Worm (Caenorhabditis elegans): Measurements from ENCODE around the gene H29C22.1.

H29C22.1 gene

DNA sequence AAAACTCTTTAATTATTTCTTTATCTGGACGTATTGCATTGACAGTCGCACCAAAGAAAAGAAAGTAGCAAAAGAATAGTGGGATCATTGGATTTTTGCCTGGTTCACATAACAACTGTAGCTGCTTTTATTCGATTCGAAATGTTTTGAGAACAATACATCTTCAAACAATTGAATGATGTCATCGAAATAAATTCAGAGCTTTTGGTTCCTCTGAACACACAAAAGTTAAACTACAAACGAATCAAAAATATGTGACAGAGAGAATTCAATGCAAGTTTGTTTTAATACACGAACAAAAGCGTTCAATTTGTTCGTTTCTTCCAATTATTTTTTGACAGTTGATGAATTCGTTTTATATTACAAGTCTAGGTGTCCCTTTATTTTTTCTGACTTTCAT, at the start of gene H29C22.1:
Gene H29C22.1, minus strand, starts transcription at position 101 of the 400 bp plus-strand sequence.
- no peak for TF ChIP-seq unc-62 (GFP tag; optimal IDR thresholded peaks at IDR 0.05)

DNA sequence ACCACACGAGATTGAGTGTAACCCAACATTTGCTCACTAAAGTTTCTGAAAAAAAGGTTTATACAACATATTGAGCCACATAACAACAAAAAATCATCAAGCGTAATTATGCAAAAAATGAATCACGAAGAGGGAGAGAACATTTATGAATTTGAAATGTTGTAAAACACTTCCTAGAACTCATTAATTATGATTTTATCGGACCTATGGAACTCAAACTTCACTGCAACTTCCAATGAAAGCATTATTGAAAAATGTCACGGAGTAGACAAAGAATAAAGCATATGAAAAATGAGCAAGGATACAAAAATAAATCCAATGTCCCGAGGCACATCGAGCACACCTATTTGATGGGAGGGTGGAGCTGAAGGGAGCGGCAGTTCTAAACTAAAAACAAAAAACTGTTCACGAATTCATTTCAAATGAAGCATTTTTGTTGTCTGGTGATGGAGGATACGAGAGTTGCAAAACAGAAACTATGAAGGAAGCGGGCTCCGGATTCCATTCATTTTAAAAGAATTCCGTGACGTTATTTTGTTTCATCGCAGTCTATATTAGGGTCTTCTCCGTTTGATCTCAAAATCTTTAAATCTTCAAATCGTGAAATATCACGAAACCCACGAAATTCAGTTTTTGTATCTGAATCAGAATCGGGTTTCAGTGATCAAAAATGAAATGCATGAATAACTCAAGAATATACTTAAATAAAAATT, 38.9 kb upstream of the H29C22.1 start, which contains the start of gene flp-20:
Gene flp-20, minus strand, starts transcription at position 51 of the 713 bp plus-strand sequence.
- no peak for TF ChIP-seq unc-62 (GFP tag; optimal IDR thresholded peaks at IDR 0.05)

DNA sequence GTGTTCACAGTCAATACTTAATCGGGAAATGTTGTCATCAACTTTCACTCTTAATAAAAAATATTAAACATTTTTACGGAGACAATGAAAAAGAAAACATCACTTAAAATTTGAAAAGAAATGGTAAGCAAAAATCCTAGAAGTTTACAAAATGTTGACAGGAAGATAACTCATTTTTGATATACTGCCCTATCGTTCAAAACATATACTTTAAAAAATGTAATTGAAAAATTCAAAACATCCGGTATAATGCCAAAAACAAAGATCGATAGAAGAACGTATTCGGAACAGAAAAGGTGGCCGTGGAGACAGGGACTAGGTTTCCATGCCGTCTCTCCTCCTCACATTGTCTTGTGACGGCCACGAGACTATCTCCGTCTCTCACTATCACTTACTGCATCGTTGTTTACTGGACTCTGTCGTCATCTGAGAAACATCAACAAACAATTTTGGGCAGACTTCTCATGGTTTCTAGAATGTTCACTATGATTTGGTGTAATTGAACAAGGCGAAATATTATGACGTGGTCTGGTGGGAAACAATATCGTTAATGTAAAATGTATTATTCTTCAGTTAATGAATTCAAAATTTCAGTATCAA, 36.4 kb upstream of the H29C22.1 start, which contains the start of gene oga-1:
Gene oga-1, minus strand, starts transcription at position 51 of the 600 bp plus-strand sequence.
- TF ChIP-seq unc-62 (GFP tag; optimal IDR thresholded peaks at IDR 0.05): no peak

- TF ChIP-seq unc-62 (GFP tag; optimal IDR thresholded peaks at IDR 0.05): no peak
These were observed 27.2 kb upstream of the H29C22.1 start, which contains the start of gene apa-2 for ce11 chrX:9338375-9338774. TSS of gene apa-2 (plus strand) at chrX:9338675.

ce11 chrX:9337832-9338231, 26.7 kb upstream of the H29C22.1 start:
- TF ChIP-seq unc-62 (GFP tag; optimal IDR thresholded peaks at IDR 0.05): no peak

ce11 chrX:9336227-9336626, 25.1 kb upstream of the H29C22.1 start:
- TF ChIP-seq unc-62 (GFP tag; optimal IDR thresholded peaks at IDR 0.05): no peak

DNA sequence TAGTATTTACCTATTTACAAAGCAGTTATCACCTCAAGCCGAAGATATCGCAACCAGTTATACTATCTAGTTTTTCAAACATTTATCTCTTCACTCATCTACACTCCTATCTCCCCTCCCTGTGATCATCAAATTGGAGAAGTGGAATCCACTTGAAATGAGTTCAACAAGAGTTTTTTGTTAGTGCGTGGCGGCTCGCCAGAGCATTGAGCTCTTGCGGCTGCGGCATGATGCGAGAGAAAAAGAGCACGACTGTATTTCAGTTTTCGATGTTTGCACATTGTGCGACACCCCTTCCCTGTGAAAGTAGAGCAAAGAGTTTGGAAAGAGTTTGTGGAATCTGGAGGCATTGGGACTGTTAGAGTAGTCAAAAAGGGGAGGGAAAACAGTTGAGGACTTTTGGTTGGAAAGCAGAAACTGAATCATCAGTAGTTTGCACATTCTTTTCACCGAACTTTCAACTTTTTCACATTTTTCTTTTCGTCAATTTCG, 19.6 kb upstream of the H29C22.1 start, which contains the start of gene T20B5.2:
Gene T20B5.2, plus strand, starts transcription at position 442 of the 492 bp plus-strand sequence.
- TF ChIP-seq unc-62 (GFP tag; optimal IDR thresholded peaks at IDR 0.05): no peak

ce11 chrX:9324962-9325361, 13.8 kb upstream of the H29C22.1 start:
- TF ChIP-seq unc-62 (GFP tag; optimal IDR thresholded peaks at IDR 0.05): no peak

DNA sequence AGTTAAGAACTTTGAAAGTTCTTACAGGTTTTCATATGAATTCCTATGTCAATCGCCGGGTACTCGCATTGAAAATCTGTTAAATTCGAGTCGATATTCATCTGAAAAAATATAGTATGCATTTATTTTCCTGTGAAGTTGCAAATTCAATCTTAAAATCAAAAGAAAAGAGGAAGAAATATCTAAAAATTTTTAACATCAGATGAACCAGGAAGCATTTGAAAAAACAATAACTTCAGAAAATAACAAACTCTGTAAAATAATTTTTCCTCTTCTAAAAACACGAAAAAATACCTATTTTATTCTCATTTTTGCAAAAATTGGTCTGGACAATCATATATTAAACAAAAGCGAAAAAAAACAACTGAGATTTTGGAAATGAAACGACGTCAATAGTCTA, 8.0 kb upstream of the H29C22.1 start, which contains the start of gene npr-7:
Gene npr-7, minus strand, starts transcription at position 101 of the 400 bp plus-strand sequence.
- TF ChIP-seq unc-62 (GFP tag; optimal IDR thresholded peaks at IDR 0.05): no peak

DNA sequence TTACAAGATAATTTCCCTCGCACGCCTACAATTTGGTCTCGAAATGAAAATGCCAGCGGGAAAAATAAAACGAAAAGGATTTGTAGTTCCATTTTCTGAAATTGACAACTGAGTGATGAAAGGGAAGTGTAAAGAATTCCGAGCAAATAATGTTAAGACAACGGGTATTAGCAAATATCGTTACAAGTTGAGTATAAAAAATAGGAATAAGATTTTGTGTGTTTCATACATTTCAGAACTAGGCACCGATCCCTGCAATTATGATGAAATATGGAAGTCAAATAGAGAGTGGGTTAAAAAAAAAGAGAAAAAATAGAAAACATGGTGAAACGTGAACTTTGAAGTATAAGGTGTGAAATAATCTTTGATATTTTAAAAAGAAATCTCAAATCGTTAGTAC, 3.3 kb upstream of the H29C22.1 start, which contains the start of gene ttr-38:
Gene ttr-38, minus strand, starts transcription at position 101 of the 400 bp plus-strand sequence.
- no peak for TF ChIP-seq unc-62 (GFP tag; optimal IDR thresholded peaks at IDR 0.05)

- no peak for TF ChIP-seq unc-62 (GFP tag; optimal IDR thresholded peaks at IDR 0.05)
These were observed 7.7 kb downstream of the H29C22.1 start, which contains the start of gene tmc-2 for ce11 chrX:9303422-9303821. TSS of gene tmc-2 (plus strand) at chrX:9303722.

DNA sequence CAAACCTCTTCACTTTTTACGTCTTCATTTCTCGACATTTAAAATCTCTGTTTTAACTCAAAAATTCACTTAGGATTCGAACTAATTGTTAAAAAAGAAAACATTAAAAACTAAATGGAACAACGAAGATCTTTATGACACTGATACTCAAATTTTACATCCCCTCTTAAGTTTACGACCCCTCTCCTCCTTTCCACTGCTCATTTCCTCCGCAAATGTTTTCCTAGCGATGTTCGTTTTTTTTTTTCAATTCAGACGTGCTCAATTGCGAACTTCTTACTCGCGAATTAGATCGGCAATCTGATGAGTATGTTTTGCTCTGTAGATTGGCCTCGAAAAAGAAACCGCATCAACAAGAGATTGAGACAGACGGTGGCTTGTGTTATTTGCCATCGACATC, 8.4 kb downstream of the H29C22.1 start:
- TF ChIP-seq unc-62 (GFP tag; optimal IDR thresholded peaks at IDR 0.05): no peak

DNA sequence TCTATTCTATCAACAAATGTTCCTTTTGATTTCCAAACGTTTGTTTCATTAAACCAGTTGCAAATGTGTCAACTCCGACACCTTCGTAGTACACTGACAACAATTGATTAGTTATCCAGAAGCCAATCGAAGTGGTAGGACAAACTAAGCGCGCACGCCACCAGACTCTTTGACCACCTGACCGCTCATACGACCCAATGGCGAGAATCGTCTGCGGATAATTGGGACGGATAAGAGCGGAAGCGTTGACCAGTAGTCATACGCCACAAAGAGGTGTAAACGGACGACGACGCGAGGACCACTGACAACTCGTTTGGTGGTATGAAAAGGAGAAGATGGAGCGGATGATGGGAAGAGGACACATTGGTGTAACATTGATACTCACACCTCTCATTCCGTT, 10.7 kb downstream of the H29C22.1 start:
- TF ChIP-seq unc-62 (GFP tag; optimal IDR thresholded peaks at IDR 0.05): no peak

DNA sequence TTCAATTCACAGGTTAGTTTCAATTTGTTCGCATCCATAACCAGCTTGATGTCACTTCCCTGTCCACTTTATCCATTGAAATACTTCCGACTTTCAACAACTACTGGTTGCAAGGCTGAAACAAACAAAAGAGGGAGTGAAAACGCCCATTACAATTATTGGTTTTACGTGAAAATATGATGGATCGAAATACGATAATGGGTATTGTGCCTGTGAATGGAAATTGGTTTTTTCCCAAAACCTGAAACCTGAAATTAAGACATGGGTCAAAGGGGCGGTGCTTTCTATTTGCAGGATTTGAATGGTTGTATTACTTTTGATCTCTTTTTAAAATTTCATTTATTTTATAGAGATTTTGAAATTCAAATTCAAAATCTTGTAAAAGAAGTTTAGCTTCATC, 12.3 kb downstream of the H29C22.1 start, which contains the start of gene B0416.2:
Gene B0416.2, plus strand, starts transcription at position 301 of the 400 bp plus-strand sequence.
- no peak for TF ChIP-seq unc-62 (GFP tag; optimal IDR thresholded peaks at IDR 0.05)

- TF ChIP-seq unc-62 (GFP tag; optimal IDR thresholded peaks at IDR 0.05): no peak
These were observed 13.3 kb downstream of the H29C22.1 start, which contains the start of gene B0416.7 for ce11 chrX:9297834-9298233. TSS of gene B0416.7 (minus strand) at chrX:9297934.

DNA sequence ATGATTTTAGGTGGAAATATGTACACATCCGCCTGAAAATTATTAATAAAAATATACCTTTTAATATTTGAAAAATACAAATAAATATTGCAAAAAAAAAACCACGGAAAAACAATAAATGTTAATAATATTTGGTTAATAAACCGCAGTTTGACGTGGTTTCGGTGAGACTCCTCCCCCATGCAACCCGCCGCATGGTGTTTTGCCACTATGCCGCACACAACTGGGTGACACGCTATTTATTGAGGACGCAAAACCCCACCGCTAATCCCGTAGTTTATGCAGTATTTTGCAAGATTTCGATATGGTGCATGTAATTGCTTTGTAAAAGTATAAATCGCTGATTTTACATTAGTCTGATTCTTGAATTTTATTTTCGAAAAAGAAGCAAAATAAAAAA, 14.5 kb downstream of the H29C22.1 start, which contains the start of gene gly-13:
Gene gly-13, minus strand, starts transcription at position 32 of the 400 bp plus-strand sequence.
- no peak for TF ChIP-seq unc-62 (GFP tag; optimal IDR thresholded peaks at IDR 0.05)

Data from whole organism, dauer.